Worm (Caenorhabditis elegans) whole organism, L1 larva: ENCODE measurements around the gene F47C12.7.

Experiments
- C04F5.9 ChIP-seq: sonication (generic microtip); optimal IDR thresholded peaks from 2 replicates; lab custom pipeline; 2016; ENCODE audit warnings: missing genetic modification characterization, missing compliant biosample characterization
- F16B12.6 ChIP-seq: fragments of 150-350 bp; optimal IDR thresholded peaks from 2 replicates; lab custom pipeline; 2014; ENCODE audit warnings: missing biosample characterization, missing genetic modification characterization
- Y116A8C.19 ChIP-seq: sonication (generic microtip); optimal IDR thresholded peaks from 2 replicates; lab custom pipeline; 2016; ENCODE audit warnings: missing compliant biosample characterization, missing genetic modification characterization, borderline replicate concordance
- aha-1 ChIP-seq: fragments of 150-350 bp; optimal IDR thresholded peaks from 2 replicates; lab custom pipeline; 2014; ENCODE audit warnings: missing biosample characterization, missing genetic modification characterization
- aly-2 ChIP-seq: fragments of 150-350 bp; optimal IDR thresholded peaks from 2 replicates; lab custom pipeline; 2014; ENCODE audit warnings: missing biosample characterization, missing genetic modification characterization
- ama-1 ChIP-seq: fragments of 150-350 bp; optimal IDR thresholded peaks from 2 replicates; lab custom pipeline; 2014
- ceh-8 ChIP-seq: fragments of 200-800 bp; sonication (Bioruptor generic); optimal IDR thresholded peaks from 2 replicates; lab custom pipeline; 2018; ENCODE audit warnings: mild to moderate bottlenecking, missing genetic modification characterization, moderate library complexity, missing compliant biosample characterization
- ceh-88 ChIP-seq: fragments of 200-800 bp; sonication (Bioruptor generic); IDR thresholded peaks from 2 replicates; pipeline ENCODE4 v1.3.6; 2022; ENCODE audit warnings: missing genetic modification characterization, missing compliant biosample characterization
- efl-1 ChIP-seq, 4 experiments: fragments of 150-350 bp; optimal IDR thresholded peaks in 3 of 4; peaks in 1 of 4; 1 replicate in 1 of 4; 2 replicates in 3 of 4; lab custom pipeline; 2014; ENCODE audit warnings: missing biosample characterization in 2 of 4, missing genetic modification characterization in 2 of 4, missing genetic modification reagents in 2 of 4
- fkh-10 ChIP-seq: sonication (generic microtip); optimal IDR thresholded peaks from 2 replicates; lab custom pipeline; 2017; ENCODE audit warnings: missing biosample characterization, missing genetic modification reagents, missing genetic modification characterization
- fkh-8 ChIP-seq: sonication (generic microtip); optimal IDR thresholded peaks from 2 replicates; lab custom pipeline; 2016; ENCODE audit warnings: mild to moderate bottlenecking, missing genetic modification characterization, missing compliant biosample characterization
- fos-1 ChIP-seq: fragments of 150-350 bp; optimal IDR thresholded peaks from 2 replicates; lab custom pipeline; 2014; ENCODE audit warnings: missing biosample characterization, missing genetic modification characterization
- grh-1 ChIP-seq: fragments of 200-800 bp; sonication (Bioruptor generic); IDR thresholded peaks from 2 replicates; pipeline ENCODE4 v1.3.6; 2022; ENCODE audit warnings: missing genetic modification reagents, missing genetic modification characterization, missing compliant biosample characterization
- hlh-17 ChIP-seq: fragments of 200-800 bp; sonication (Bioruptor generic); optimal IDR thresholded peaks from 2 replicates; lab custom pipeline; 2018; ENCODE audit warnings: missing genetic modification characterization, mild to moderate bottlenecking, missing compliant biosample characterization, moderate library complexity, borderline replicate concordance
- hlh-4 ChIP-seq: sonication (generic microtip); optimal IDR thresholded peaks from 2 replicates; lab custom pipeline; 2016; ENCODE audit warnings: mild to moderate bottlenecking, missing genetic modification characterization, missing compliant biosample characterization
- hpl-2 ChIP-seq: fragments of 150-350 bp; optimal IDR thresholded peaks from 2 replicates; lab custom pipeline; 2014; ENCODE audit warnings: missing biosample characterization, missing genetic modification reagents, missing genetic modification characterization
- irx-1 ChIP-seq: sonication (generic microtip); optimal IDR thresholded peaks from 2 replicates; lab custom pipeline; 2016; ENCODE audit warnings: missing genetic modification characterization, missing compliant biosample characterization
- lin-14 ChIP-seq: fragments of 200-800 bp; sonication (Bioruptor generic); optimal IDR thresholded peaks from 2 replicates; lab custom pipeline; 2018; ENCODE audit warnings: mild to moderate bottlenecking, missing genetic modification characterization, moderate library complexity, missing compliant biosample characterization
- lin-15B ChIP-seq: fragments of 150-350 bp; sonication (generic microtip); optimal IDR thresholded peaks from 3 replicates; lab custom pipeline; 2014; ENCODE audit warnings: missing biosample characterization, missing genetic modification characterization
- lin-35 ChIP-seq, 2 experiments: fragments of 150-350 bp; optimal IDR thresholded peaks; 2 replicates each; lab custom pipeline; 2014; ENCODE audit warnings: missing biosample characterization in 2 of 2, missing genetic modification characterization in 2 of 2, missing genetic modification reagents in 2 of 2
- lir-3 ChIP-seq: sonication (generic microtip); optimal IDR thresholded peaks from 2 replicates; lab custom pipeline; 2016; ENCODE audit warnings: mild to moderate bottlenecking, missing genetic modification characterization, moderate library complexity, missing compliant biosample characterization; ENCODE audit not compliant: poor library complexity
- mdl-1 ChIP-seq, 2 experiments: fragments of 150-350 bp; optimal IDR thresholded peaks; 2 replicates each; lab custom pipeline; 2014 to 2017; ENCODE audit warnings: missing biosample characterization in 2 of 2, missing genetic modification characterization in 2 of 2, inconsistent platforms in 1 of 2
- nhr-11 ChIP-seq: fragments of 150-350 bp; optimal IDR thresholded peaks from 2 replicates; lab custom pipeline; 2014; ENCODE audit warnings: missing biosample characterization, missing genetic modification characterization
- nhr-20 ChIP-seq: sonication (generic microtip); optimal IDR thresholded peaks from 2 replicates; lab custom pipeline; 2016; ENCODE audit warnings: mild to moderate bottlenecking, missing genetic modification characterization, missing compliant biosample characterization
- nhr-28 ChIP-seq: fragments of 150-350 bp; optimal IDR thresholded peaks from 2 replicates; lab custom pipeline; 2014; ENCODE audit warnings: missing biosample characterization, missing genetic modification characterization
- nhr-76 ChIP-seq: sonication (generic microtip); optimal IDR thresholded peaks from 2 replicates; lab custom pipeline; 2017; ENCODE audit warnings: missing biosample characterization, missing genetic modification characterization
- pqm-1 ChIP-seq: sonication (generic microtip); optimal IDR thresholded peaks from 3 replicates; lab custom pipeline; 2017; ENCODE audit warnings: missing biosample characterization, missing genetic modification characterization
- rnt-1 ChIP-seq: sonication (generic microtip); optimal IDR thresholded peaks from 2 replicates; lab custom pipeline; 2016; ENCODE audit warnings: mild to moderate bottlenecking, missing genetic modification characterization, moderate library complexity, missing compliant biosample characterization
- skn-1 ChIP-seq: fragments of 150-350 bp; optimal IDR thresholded peaks from 2 replicates; lab custom pipeline; 2014; ENCODE audit warnings: missing biosample characterization, missing genetic modification characterization
- snu-23 ChIP-seq: sonication (generic microtip); optimal IDR thresholded peaks from 2 replicates; lab custom pipeline; 2016; ENCODE audit warnings: missing genetic modification characterization, missing compliant biosample characterization
- sox-4 ChIP-seq: sonication (generic microtip); optimal IDR thresholded peaks from 2 replicates; lab custom pipeline; 2016; ENCODE audit warnings: missing genetic modification characterization, missing compliant biosample characterization
- swsn-7 ChIP-seq: sonication (generic microtip); optimal IDR thresholded peaks from 2 replicates; lab custom pipeline; 2016; ENCODE audit warnings: missing genetic modification characterization, missing compliant biosample characterization
- tlp-1 ChIP-seq: fragments of 150-350 bp; optimal IDR thresholded peaks from 2 replicates; lab custom pipeline; 2014; ENCODE audit warnings: missing biosample characterization, missing genetic modification characterization
- unc-30 ChIP-seq: sonication (generic microtip); optimal IDR thresholded peaks from 2 replicates; lab custom pipeline; 2017; ENCODE audit warnings: missing biosample characterization, missing genetic modification characterization
- unc-62 ChIP-seq: fragments of 150-350 bp; optimal IDR thresholded peaks from 2 replicates; lab custom pipeline; 2014; ENCODE audit warnings: missing biosample characterization, missing genetic modification reagents, missing genetic modification characterization
- unc-86 ChIP-seq: sonication (generic microtip); optimal IDR thresholded peaks from 2 replicates; lab custom pipeline; 2016; ENCODE audit warnings: missing genetic modification characterization, missing compliant biosample characterization
- unc-98 ChIP-seq: fragments of 200-800 bp; sonication (Bioruptor generic); IDR thresholded peaks from 2 replicates; pipeline ENCODE4 v1.3.6; 2022; ENCODE audit warnings: missing genetic modification characterization, missing compliant biosample characterization
- zag-1 ChIP-seq: fragments of 150-350 bp; optimal IDR thresholded peaks from 2 replicates; lab custom pipeline; 2014; ENCODE audit warnings: missing biosample characterization, missing genetic modification characterization
- zip-4 ChIP-seq: fragments of 200-800 bp; sonication (Bioruptor generic); optimal IDR thresholded peaks from 2 replicates; lab custom pipeline; 2018; ENCODE audit warnings: mild to moderate bottlenecking, missing genetic modification characterization, moderate library complexity, missing compliant biosample characterization

The F47C12.7 gene

DNA sequence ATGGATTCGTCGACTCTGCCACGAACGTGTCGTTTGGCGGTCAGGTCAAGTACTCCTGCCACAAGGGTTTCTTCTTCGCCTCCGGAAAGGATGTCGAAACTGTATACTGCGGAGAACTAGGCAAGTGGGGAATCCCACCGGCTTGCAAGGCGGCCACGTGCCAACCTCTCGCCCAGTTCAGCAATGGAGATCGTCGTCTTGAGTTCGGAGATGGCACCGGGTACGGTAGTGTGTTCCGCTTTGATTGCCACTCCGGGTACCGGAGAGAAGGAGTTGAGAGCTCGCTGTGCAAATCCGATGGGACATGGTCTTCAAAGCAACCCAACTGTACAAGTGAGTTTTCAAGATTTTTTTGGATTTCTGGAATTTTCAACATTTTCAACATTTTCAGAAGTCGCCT lies 4.4 kb upstream of the F47C12.7 start:
- TF ChIP-seq irx-1 (tag; lab: Kevin White, UChicago) (no peak), lin-35 (GFP tag; optimal IDR thresholded peaks at IDR 0.05; lab: Kevin White, UChicago) (no peak)

DNA sequence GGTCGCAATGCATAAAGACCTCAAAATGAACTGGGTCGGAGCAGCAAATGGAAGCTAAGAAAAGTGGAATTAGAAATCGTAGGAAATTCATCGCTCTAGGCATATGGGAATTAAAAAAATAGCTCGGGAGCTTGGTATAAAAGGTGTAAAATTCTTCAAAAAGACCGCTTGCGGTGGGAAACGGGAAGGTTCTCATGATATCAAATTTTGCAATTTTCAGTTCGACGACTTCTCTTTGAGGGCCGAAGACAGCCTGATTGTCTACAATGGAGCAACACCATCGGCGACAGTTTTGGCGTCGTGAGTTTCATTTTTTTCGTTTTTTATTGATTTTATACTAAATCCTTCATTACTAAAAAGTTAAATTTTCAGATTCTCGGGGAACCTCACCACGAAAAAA lies 3.2 kb upstream of the F47C12.7 start, which contains the start of gene F47C12.8:
Gene F47C12.8, minus strand, starts transcription at position 101 of the 400 bp plus-strand sequence.
- TF ChIP-seq fkh-10 (no peak), skn-1 (tag; lab: Kevin White, UChicago) (no peak), ama-1 (lab: Kevin White, UChicago) (no peak), rnt-1 (no peak), nhr-20 (tag; lab: Kevin White, UChicago) (no peak), mdl-1 (tag; optimal IDR thresholded peaks at IDR 0.05; lab: Kevin White, UChicago) (no peak), fos-1 (tag; lab: Kevin White, UChicago) (no peak), snu-23 (GFP tag; lab: Kevin White, UChicago) (no peak), zag-1 (tag; lab: Kevin White, UChicago) (no peak), hlh-17 (no peak), lin-14 (GFP tag; lab: Kevin White, UChicago) (no peak), lin-15B (tag; lab: Kevin White, UChicago) (no peak), lir-3 (tag; lab: Kevin White, UChicago) (no peak), C04F5.9 (tag; lab: Kevin White, UChicago) (no peak), grh-1 (no peak), nhr-76 (tag; lab: Kevin White, UChicago) (no peak), sox-4 (tag; lab: Kevin White, UChicago) (no peak), unc-98 (GFP tag; lab: Robert Waterston, UW) (no peak), nhr-28 (tag; lab: Kevin White, UChicago) (no peak)

DNA sequence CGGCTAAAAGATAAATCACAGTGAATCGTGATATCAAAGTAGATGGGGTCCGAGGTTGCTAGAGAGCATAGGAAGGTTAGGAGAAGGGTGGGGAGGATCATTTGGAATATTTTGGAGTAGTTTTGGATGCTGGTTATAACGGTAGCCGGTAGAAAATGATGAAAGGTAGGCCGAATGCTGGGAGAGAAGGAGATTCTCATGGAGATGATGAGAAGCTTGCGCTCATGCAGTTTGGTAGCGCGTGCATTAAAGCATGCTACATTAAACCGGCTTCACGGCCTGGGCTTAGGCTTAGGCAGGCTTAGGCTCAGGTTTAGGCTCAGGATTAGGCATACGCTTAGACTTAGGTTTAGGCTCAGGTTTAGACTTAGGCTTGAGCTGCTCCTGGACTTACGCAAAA lies 966 bp downstream of the F47C12.7 start, which contains the start of gene F47C12.13:
Gene F47C12.13, minus strand, starts transcription at position 101 of the 400 bp plus-strand sequence.
- TF ChIP-seq Y116A8C.19 (tag; lab: Kevin White, UChicago) = no peak
- TF ChIP-seq ceh-88 (GFP tag; lab: Robert Waterston, UW) = no peak
- TF ChIP-seq efl-1 (optimal IDR thresholded peaks at IDR 0.05; lab: Kevin White, UChicago) = no peak
- no peak for TF ChIP-seq efl-1 (GFP tag; optimal IDR thresholded peaks at IDR 0.05 in 1 of 2; lab: Kevin White, UChicago)
- TF ChIP-seq tlp-1 = no peak
- no peak for TF ChIP-seq unc-62 (GFP tag; lab: Kevin White, UChicago)
- no peak for TF ChIP-seq aha-1 (tag; lab: Kevin White, UChicago)
- no peak for TF ChIP-seq ama-1 (lab: Kevin White, UChicago)
- no peak for TF ChIP-seq aly-2 (tag; lab: Kevin White, UChicago)
- TF ChIP-seq nhr-28 (tag; lab: Kevin White, UChicago) = no peak
- no peak for TF ChIP-seq fos-1 (tag; lab: Kevin White, UChicago)
- TF ChIP-seq swsn-7 (tag; lab: Kevin White, UChicago) = no peak
- no peak for TF ChIP-seq unc-98 (GFP tag; lab: Robert Waterston, UW)
- no peak for TF ChIP-seq nhr-11 (tag; lab: Kevin White, UChicago)
- no peak for TF ChIP-seq hpl-2 (GFP tag; lab: Kevin White, UChicago)
- TF ChIP-seq unc-30 (tag; lab: Kevin White, UChicago) = no peak
- TF ChIP-seq pqm-1 (tag; lab: Kevin White, UChicago) = no peak
- TF ChIP-seq hlh-4 (tag; lab: Kevin White, UChicago) = no peak
- no peak for TF ChIP-seq unc-86 (tag; lab: Kevin White, UChicago)
- TF ChIP-seq, all 84 proteins: peak for 0

DNA sequence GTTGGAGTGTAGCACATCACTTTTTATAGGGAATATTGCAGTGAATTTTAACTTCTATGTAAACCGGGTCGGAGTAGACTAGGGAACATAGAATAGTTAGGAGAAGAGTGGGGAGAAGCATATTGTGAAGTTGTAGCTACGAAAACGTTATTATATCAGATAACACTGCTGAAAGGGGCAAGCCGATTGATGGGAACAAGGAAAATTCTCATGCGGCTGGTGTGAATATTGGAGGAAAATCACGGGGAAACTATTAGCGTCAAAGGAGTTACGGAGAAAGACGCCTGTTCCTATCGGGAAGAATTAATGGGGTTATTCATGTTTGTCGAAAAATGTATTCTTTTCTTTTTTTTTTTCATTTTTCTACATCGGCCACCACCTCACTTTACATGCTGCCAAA lies 2.0 kb downstream of the F47C12.7 start, which contains the start of gene F47C12.6:
Gene F47C12.6, minus strand, starts transcription at position 101 of the 400 bp plus-strand sequence.
- no peak for TF ChIP-seq skn-1 (tag; lab: Kevin White, UChicago)
- TF ChIP-seq fkh-8 (tag; lab: Kevin White, UChicago) = no peak
- no peak for TF ChIP-seq ama-1 (lab: Kevin White, UChicago)
- no peak for TF ChIP-seq unc-30 (tag; lab: Kevin White, UChicago)
- TF ChIP-seq zip-4 (GFP tag; lab: Kevin White, UChicago) = no peak
- no peak for TF ChIP-seq snu-23 (GFP tag; lab: Kevin White, UChicago)
- no peak for TF ChIP-seq lin-14 (GFP tag; lab: Kevin White, UChicago)
- no peak for TF ChIP-seq ceh-8 (GFP tag; lab: Kevin White, UChicago)
- no peak for TF ChIP-seq F16B12.6
